Fruit fly (Drosophila melanogaster): ENCODE data around the gene CG32719.

DNA sequence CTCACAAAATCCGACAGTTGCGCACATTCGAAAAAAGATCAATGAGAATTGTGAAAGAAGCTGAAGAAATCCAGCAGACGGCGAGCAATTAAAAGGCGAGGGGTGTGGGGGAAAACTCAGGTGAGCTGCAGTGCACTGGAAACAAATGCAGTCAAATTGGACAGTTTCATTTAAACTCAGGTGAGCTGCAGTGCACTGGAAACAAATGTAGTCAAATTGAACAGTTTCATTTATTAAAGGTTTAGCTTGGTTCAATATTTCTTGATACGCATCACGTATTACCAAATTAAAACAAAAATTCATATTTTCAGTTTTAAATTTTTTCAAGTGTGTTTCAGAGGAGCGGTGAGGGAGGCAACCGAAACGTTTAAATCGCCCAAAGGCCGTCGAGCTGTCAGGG, 23.9 kb downstream of the CG32719 start:
- TF ChIP-seq lola (GFP tag; optimal IDR thresholded peaks at IDR 0.05) (no peak), psq (GFP tag; optimal IDR thresholded peaks at IDR 0.05) (no peak), Dif (GFP tag; optimal IDR thresholded peaks at IDR 0.05; ENCODE audit: partially characterized antibody) (no peak), CG9705 (GFP tag; optimal IDR thresholded peaks at IDR 0.05) (no peak)
